Fruit fly (Drosophila melanogaster) whole organism, wandering third instar larva: Measurements from ENCODE around the gene CG33648.

ENCODE experiments used
- Abd-B ChIP-seq: fragments of >200 bp; optimal IDR thresholded peaks from 2 replicates; lab custom pipeline; 2017; ENCODE audit warnings: missing biosample characterization, missing genetic modification characterization
- CG32264 ChIP-seq: fragments of 200-800 bp; sonication (Bioruptor generic); optimal IDR thresholded peaks from 2 replicates; lab custom pipeline; 2016; ENCODE audit warnings: missing biosample characterization, missing genetic modification characterization
- CG9705 ChIP-seq: fragments of 200-800 bp; sonication (Bioruptor generic); optimal IDR thresholded peaks from 2 replicates; lab custom pipeline; 2018; ENCODE audit warnings: missing biosample characterization, mild to moderate bottlenecking, missing genetic modification characterization
- CrebA ChIP-seq: fragments of 200-800 bp; sonication (Bioruptor generic); optimal IDR thresholded peaks from 2 replicates; lab custom pipeline; 2016; ENCODE audit warnings: missing biosample characterization, mild to moderate bottlenecking, missing genetic modification characterization, borderline replicate concordance
- Dfd ChIP-seq: fragments of >200 bp; optimal IDR thresholded peaks from 2 replicates; lab custom pipeline; 2017; ENCODE audit warnings: missing biosample characterization, missing genetic modification characterization
- Dif ChIP-seq: fragments of 200-275, 200-300 bp; sonication (Bioruptor generic); optimal IDR thresholded peaks from 2 replicates; lab custom pipeline; 2018; ENCODE audit warnings: missing biosample characterization, missing genetic modification characterization; ENCODE audit not compliant: partially characterized antibody
- HLH106 ChIP-seq: fragments of 200-800 bp; optimal IDR thresholded peaks from 3 replicates; lab custom pipeline; 2019; ENCODE audit warnings: missing biosample characterization, mild to moderate bottlenecking, missing genetic modification characterization, moderate library complexity
- Jra ChIP-seq: sonication (Bioruptor generic); optimal IDR thresholded peaks from 2 replicates; lab custom pipeline; 2016; ENCODE audit warnings: missing biosample characterization, missing genetic modification characterization
- Mio ChIP-seq: sonication (Bioruptor generic); optimal IDR thresholded peaks from 2 replicates; lab custom pipeline; 2016; ENCODE audit warnings: missing biosample characterization, missing genetic modification characterization
- Myc ChIP-seq: fragments of >200 bp; optimal IDR thresholded peaks from 2 replicates; lab custom pipeline; 2017
- N ChIP-seq: fragments of >200 bp; optimal IDR thresholded peaks from 2 replicates; lab custom pipeline; 2018; ENCODE audit warnings: missing biosample characterization, missing external identifiers, missing genetic modification characterization
- OdsH ChIP-seq: fragments of 200-800 bp; sonication (Bioruptor generic); optimal IDR thresholded peaks from 2 replicates; lab custom pipeline; 2016; ENCODE audit warnings: missing biosample characterization, mild to moderate bottlenecking, missing genetic modification characterization
- Rel ChIP-seq, 2 experiments: fragments of 200-800 bp; sonication (Bioruptor generic) in 1 of 2; optimal IDR thresholded peaks; 2 replicates in 1 of 2; 3 replicates in 1 of 2; lab custom pipeline; 2016 to 2019; ENCODE audit warnings: mild to moderate bottlenecking in 2 of 2, missing biosample characterization in 2 of 2, missing genetic modification characterization in 2 of 2, moderate library complexity in 1 of 2
- Sp1 ChIP-seq: fragments of 200-800 bp; sonication (Bioruptor generic); optimal IDR thresholded peaks from 3 replicates; lab custom pipeline; 2019; ENCODE audit warnings: missing biosample characterization, mild to moderate bottlenecking, missing genetic modification characterization, moderate library complexity
- Vsx2 ChIP-seq: fragments of 200-300, 225-300 bp; sonication (Bioruptor generic); optimal IDR thresholded peaks from 2 replicates; lab custom pipeline; 2018; ENCODE audit warnings: missing biosample characterization, missing genetic modification characterization; ENCODE audit not compliant: partially characterized antibody
- brk ChIP-seq: fragments of 200-800 bp; sonication (Bioruptor generic); optimal IDR thresholded peaks from 2 replicates; lab custom pipeline; 2016; ENCODE audit warnings: missing biosample characterization, mild to moderate bottlenecking, missing genetic modification characterization
- dl ChIP-seq, 2 experiments: fragments of 175-275, 200-275 bp in 1 of 2; fragments of 200-275 bp in 1 of 2; sonication (Bioruptor generic); optimal IDR thresholded peaks; lab custom pipeline; 2018; ENCODE audit warnings: mild to moderate bottlenecking in 2 of 2, missing biosample characterization in 2 of 2, missing genetic modification characterization in 2 of 2, moderate library complexity in 2 of 2; ENCODE audit not compliant: partially characterized antibody in 2 of 2, insufficient read depth in 1 of 2
- dmrt93B ChIP-seq: fragments of 200-800 bp; sonication (Bioruptor generic); optimal IDR thresholded peaks from 2 replicates; lab custom pipeline; 2018; ENCODE audit warnings: missing biosample characterization, mild to moderate bottlenecking, missing genetic modification characterization
- ey ChIP-seq: fragments of 200-800 bp; sonication (Bioruptor generic); optimal IDR thresholded peaks from 2 replicates; lab custom pipeline; 2016; ENCODE audit warnings: missing biosample characterization, missing genetic modification characterization
- foxo ChIP-seq, 2 experiments: fragments of 200-800 bp; sonication (Bioruptor generic); optimal IDR thresholded peaks; 2 replicates in 1 of 2; 3 replicates in 1 of 2; lab custom pipeline; 2016 to 2017; ENCODE audit warnings: missing biosample characterization in 2 of 2, missing genetic modification characterization in 2 of 2
- fru ChIP-seq: fragments of 200-800 bp; sonication (Bioruptor generic); optimal IDR thresholded peaks from 3 replicates; lab custom pipeline; 2016; ENCODE audit warnings: missing biosample characterization, mild to moderate bottlenecking, missing genetic modification characterization
- h ChIP-seq: fragments of 200-800 bp; sonication (Bioruptor generic); optimal IDR thresholded peaks from 3 replicates; lab custom pipeline; 2016; ENCODE audit warnings: missing biosample characterization, mild to moderate bottlenecking, missing genetic modification characterization
- jim ChIP-seq: fragments of 175-275, 200-325 bp; sonication (Bioruptor generic); optimal IDR thresholded peaks from 2 replicates; lab custom pipeline; 2016; ENCODE audit warnings: missing biosample characterization, mild to moderate bottlenecking, missing genetic modification characterization
- pan ChIP-seq: fragments of >200 bp; optimal IDR thresholded peaks from 2 replicates; lab custom pipeline; 2017
- psq ChIP-seq: fragments of 200-800 bp; sonication (Bioruptor generic); optimal IDR thresholded peaks from 3 replicates; lab custom pipeline; 2017; ENCODE audit warnings: missing biosample characterization, mild to moderate bottlenecking, missing genetic modification characterization, moderate library complexity
- sage ChIP-seq: fragments of 200-800 bp; sonication (Bioruptor generic); optimal IDR thresholded peaks from 2 replicates; lab custom pipeline; 2016; ENCODE audit warnings: missing biosample characterization, mild to moderate bottlenecking, missing genetic modification characterization
- tai ChIP-seq: sonication (Bioruptor generic); optimal IDR thresholded peaks from 2 replicates; lab custom pipeline; 2016; ENCODE audit warnings: missing biosample characterization, missing genetic modification characterization

Gene CG33648

dm6 chr2L:14520504-14520903 is 3.6 kb upstream of the CG33648 start:
- TF ChIP-seq tai (GFP tag; lab: Kevin White, UChicago), result no peak
- no peak for TF ChIP-seq Myc (lab: Kevin White, UChicago)
- no peak for TF ChIP-seq CG32264 (GFP tag; lab: Kevin White, UChicago)
- TF ChIP-seq CG9705 (GFP tag; lab: Kevin White, UChicago), result no peak
- no peak for TF ChIP-seq dl (GFP tag; optimal IDR thresholded peaks at IDR 0.05; lab: Kevin White, UChicago; ENCODE audit: insufficient read depth in 1 of 2, partially characterized antibody in 2 of 2)
- TF ChIP-seq N, result no peak
- no peak for TF ChIP-seq brk
- TF ChIP-seq Abd-B, result no peak
- no peak for TF ChIP-seq dmrt93B

- no peak for TF ChIP-seq Vsx2 (GFP tag; lab: Kevin White, UChicago)
- peak; percentile 0 for TF ChIP-seq OdsH (GFP tag; lab: Kevin White, UChicago)
- peak; percentile 12 for TF ChIP-seq fru (GFP tag; lab: Kevin White, UChicago)
- no peak for TF ChIP-seq jim (GFP tag; lab: Kevin White, UChicago)
- TF ChIP-seq tai (GFP tag; lab: Kevin White, UChicago), result no peak
These were observed 2.6 kb upstream of the CG33648 start for dm6 chr2L:14521472-14521871.

- TF ChIP-seq Rel (GFP tag; optimal IDR thresholded peaks at IDR 0.05; lab: Kevin White, UChicago) (no peak), Rel (tag; optimal IDR thresholded peaks at IDR 0.05; lab: Kevin White, UChicago) (no peak), pan (lab: Kevin White, UChicago) (no peak), h (GFP tag; lab: Kevin White, UChicago) (no peak), Jra (GFP tag; lab: Kevin White, UChicago) (no peak), foxo (GFP tag; optimal IDR thresholded peaks at IDR 0.05; lab: Kevin White, UChicago) (peak in 1 of 2 experiments; percentile 17), Sp1 (no peak), Dfd (GFP tag; lab: Kevin White, UChicago) (no peak)
These were observed 381 bp upstream of the CG33648 start for dm6 chr2L:14523731-14524130.

dm6 chr2L:14527200-14527797 is 3.2 kb downstream of the CG33648 start:
- no peak for TF ChIP-seq Vsx2 (GFP tag; lab: Kevin White, UChicago)
- no peak for TF ChIP-seq CG9705 (GFP tag; lab: Kevin White, UChicago)
- TF ChIP-seq sage (GFP tag; lab: Kevin White, UChicago), result no peak
- no peak for TF ChIP-seq CrebA (GFP tag; lab: Kevin White, UChicago)
- TF ChIP-seq Jra (GFP tag; lab: Kevin White, UChicago), result no peak
- TF ChIP-seq dmrt93B, result no peak
- TF ChIP-seq psq (GFP tag; lab: Kevin White, UChicago), result no peak
- no peak for TF ChIP-seq pan (lab: Kevin White, UChicago)
- no peak for TF ChIP-seq ey (GFP tag; lab: Kevin White, UChicago)
- TF ChIP-seq Mio (GFP tag; lab: Kevin White, UChicago), result no peak
- no peak for TF ChIP-seq Rel (GFP tag; optimal IDR thresholded peaks at IDR 0.05; lab: Kevin White, UChicago)
- TF ChIP-seq Rel (tag; optimal IDR thresholded peaks at IDR 0.05; lab: Kevin White, UChicago), result no peak
- no peak for TF ChIP-seq h (GFP tag; lab: Kevin White, UChicago)
- no peak for TF ChIP-seq Dif (GFP tag; lab: Kevin White, UChicago)
- TF ChIP-seq, all 38 proteins: peak for 0

- TF ChIP-seq CG9705 (GFP tag; lab: Kevin White, UChicago) (no peak), pan (lab: Kevin White, UChicago) (no peak), fru (GFP tag; lab: Kevin White, UChicago) (no peak), ey (GFP tag; lab: Kevin White, UChicago) (no peak), N (no peak), HLH106 (tag; lab: Kevin White, UChicago) (no peak)
These were observed 5.0 kb downstream of the CG33648 start for dm6 chr2L:14528954-14529660.
